Fruit fly (Drosophila melanogaster) whole organism, embryonic: Measurements from ENCODE around the gene CG4278.

Experiments used
- ATbp ChIP-seq: fragments of 200-800 bp; sonication (Bioruptor generic); optimal IDR thresholded peaks from 2 replicates; lab custom pipeline; 2017; ENCODE audit warnings: missing biosample characterization, mild to moderate bottlenecking, missing genetic modification characterization, missing genetic modification reagents
- Ada2b ChIP-seq: fragments of 200-800 bp; sonication (Bioruptor generic); IDR thresholded peaks from 2 replicates; pipeline ENCODE4 v1.3.6; 2022; ENCODE audit warnings: missing biosample characterization, missing genetic modification characterization
- CG10654 ChIP-seq: fragments of 200-800 bp; sonication (Bioruptor generic); optimal IDR thresholded peaks from 2 replicates; lab custom pipeline; 2016; ENCODE audit warnings: missing biosample characterization, missing genetic modification characterization
- CG10979 ChIP-seq: fragments of 200-800 bp; sonication (Bioruptor generic); optimal IDR thresholded peaks from 2 replicates; lab custom pipeline; 2018; ENCODE audit warnings: missing biosample characterization, mild to moderate bottlenecking, missing genetic modification characterization, moderate library complexity
- CG11695 ChIP-seq: fragments of 200-800 bp; sonication (Bioruptor generic); IDR thresholded peaks from 3 replicates; pipeline ENCODE4 v1.3.6; 2022; ENCODE audit warnings: missing biosample characterization, missing genetic modification characterization
- CG12744 ChIP-seq: fragments of 200-800 bp; sonication (Bioruptor generic); optimal IDR thresholded peaks from 2 replicates; lab custom pipeline; 2016; ENCODE audit warnings: missing biosample characterization, missing genetic modification characterization
- CG30431 ChIP-seq: fragments of 200-800 bp; sonication (Bioruptor generic); optimal IDR thresholded peaks from 2 replicates; lab custom pipeline; 2017; ENCODE audit warnings: missing biosample characterization, missing genetic modification characterization
- CG3281 ChIP-seq: fragments of 200-800 bp; sonication (Bioruptor generic); optimal IDR thresholded peaks from 3 replicates; lab custom pipeline; 2017; ENCODE audit warnings: missing biosample characterization, mild to moderate bottlenecking, missing genetic modification characterization
- CG4424 ChIP-seq: fragments of 200-800 bp; sonication (Bioruptor generic); optimal IDR thresholded peaks from 3 replicates; lab custom pipeline; 2016; ENCODE audit warnings: missing biosample characterization, missing genetic modification characterization
- CG4617 ChIP-seq: fragments of 200-800 bp; sonication (Bioruptor generic); optimal IDR thresholded peaks from 3 replicates; lab custom pipeline; 2016; ENCODE audit warnings: missing biosample characterization, missing genetic modification characterization, borderline replicate concordance
- CG4820 ChIP-seq: fragments of 200-800 bp; sonication (Bioruptor generic); optimal IDR thresholded peaks from 3 replicates; lab custom pipeline; 2016; ENCODE audit warnings: missing biosample characterization, missing genetic modification characterization
- CG5180 ChIP-seq: fragments of 200-800 bp; sonication (Bioruptor generic); optimal IDR thresholded peaks from 3 replicates; lab custom pipeline; 2017; ENCODE audit warnings: missing biosample characterization, missing genetic modification characterization, mild to moderate bottlenecking, moderate library complexity, missing genetic modification reagents
- CG6654 ChIP-seq: fragments of 200-800 bp; sonication (Bioruptor generic); optimal IDR thresholded peaks from 2 replicates; lab custom pipeline; 2017; ENCODE audit warnings: missing biosample characterization, mild to moderate bottlenecking, missing genetic modification characterization
- CTCF ChIP-seq: fragments of 200-800 bp; sonication (Bioruptor generic); optimal IDR thresholded peaks from 2 replicates; lab custom pipeline; 2017; ENCODE audit warnings: missing biosample characterization, mild to moderate bottlenecking, missing genetic modification characterization, moderate library complexity
- Chrac-16 ChIP-seq: fragments of 200-800 bp; sonication (Bioruptor generic); optimal IDR thresholded peaks from 3 replicates; lab custom pipeline; 2016; ENCODE audit warnings: missing biosample characterization, missing genetic modification characterization
- D19A ChIP-seq: fragments of 200-800 bp; optimal IDR thresholded peaks from 3 replicates; lab custom pipeline; 2019; ENCODE audit warnings: missing biosample characterization, mild to moderate bottlenecking, missing genetic modification characterization, moderate library complexity
- Deaf1 ChIP-seq: fragments of 200-800 bp; optimal IDR thresholded peaks from 3 replicates; lab custom pipeline; 2019; ENCODE audit warnings: missing biosample characterization, mild to moderate bottlenecking, missing genetic modification characterization, moderate library complexity
- Dip3 ChIP-seq: fragments of 200-800 bp; sonication (Bioruptor generic); optimal IDR thresholded peaks from 3 replicates; lab custom pipeline; 2016; ENCODE audit warnings: missing biosample characterization, missing genetic modification characterization
- Dll ChIP-seq: fragments of 200-800 bp; sonication (Bioruptor generic); IDR thresholded peaks from 4 replicates; pipeline ENCODE4 v1.3.6; 2022; ENCODE audit warnings: missing biosample characterization, missing genetic modification characterization; ENCODE audit not compliant: partially characterized antibody
- E2f1 ChIP-seq: fragments of 200-800 bp; sonication (Bioruptor generic); IDR thresholded peaks from 2 replicates; pipeline ENCODE4 v1.3.6; 2022; ENCODE audit warnings: missing biosample characterization, missing genetic modification characterization
- E2f2 ChIP-seq: fragments of 200-800 bp; sonication (Bioruptor generic); IDR thresholded peaks from 2 replicates; pipeline ENCODE4 v1.3.6; 2022; ENCODE audit warnings: missing biosample characterization, missing genetic modification characterization
- ERR ChIP-seq: fragments of 200-800 bp; sonication (Bioruptor generic); optimal IDR thresholded peaks from 2 replicates; lab custom pipeline; 2016; ENCODE audit warnings: missing biosample characterization, missing genetic modification characterization
- Eip74EF ChIP-seq, 2 experiments: fragments of 200-800 bp in 1 of 2; fragments of >200 bp in 1 of 2; sonication (Bioruptor generic) in 1 of 2; optimal IDR thresholded peaks; 2 replicates each; lab custom pipeline; 2017 to 2019; ENCODE audit warnings: missing biosample characterization in 2 of 2, missing genetic modification characterization in 2 of 2, mild to moderate bottlenecking in 1 of 2, moderate library complexity in 1 of 2
- Elba2 ChIP-seq: fragments of 200-800 bp; sonication (Bioruptor generic); optimal IDR thresholded peaks from 3 replicates; lab custom pipeline; 2016; ENCODE audit warnings: missing biosample characterization, missing genetic modification characterization
- HLH3B ChIP-seq: fragments of 200-800 bp; sonication (Bioruptor generic); IDR thresholded peaks from 2 replicates; pipeline ENCODE4 v1.3.6; 2022; ENCODE audit warnings: missing biosample characterization, missing genetic modification characterization
- Hr51 ChIP-seq, 2 experiments: fragments of 200-800 bp; sonication (Bioruptor generic); optimal IDR thresholded peaks; 2 replicates in 1 of 2; 3 replicates in 1 of 2; lab custom pipeline; 2016 to 2018; ENCODE audit warnings: missing biosample characterization in 2 of 2, missing genetic modification characterization in 2 of 2, mild to moderate bottlenecking in 1 of 2, moderate library complexity in 1 of 2
- MTF-1 ChIP-seq: fragments of 200-800 bp; sonication (Bioruptor generic); optimal IDR thresholded peaks from 2 replicates; lab custom pipeline; 2018; ENCODE audit warnings: missing biosample characterization, mild to moderate bottlenecking, missing genetic modification characterization, borderline replicate concordance
- NfI ChIP-seq: fragments of 200-800 bp; sonication (Bioruptor generic); optimal IDR thresholded peaks from 3 replicates; lab custom pipeline; 2018; ENCODE audit warnings: missing biosample characterization, mild to moderate bottlenecking, missing genetic modification characterization, moderate library complexity
- Optix ChIP-seq: fragments of 200-800 bp; sonication (Bioruptor generic); IDR thresholded peaks from 3 replicates; pipeline ENCODE4 v1.3.6; 2022; ENCODE audit warnings: missing biosample characterization, missing genetic modification characterization
- Rfx ChIP-seq: fragments of 200-800 bp; sonication (Bioruptor generic); IDR thresholded peaks from 2 replicates; pipeline ENCODE4 v1.3.6; 2022; ENCODE audit warnings: missing biosample characterization, missing genetic modification characterization
- Sry-δ ChIP-seq: fragments of 200-800 bp; sonication (Bioruptor generic); optimal IDR thresholded peaks from 2 replicates; lab custom pipeline; 2016; ENCODE audit warnings: missing biosample characterization, missing genetic modification characterization
- Tbp ChIP-seq: fragments of >200 bp; optimal IDR thresholded peaks from 2 replicates; lab custom pipeline; 2018; ENCODE audit warnings: missing biosample characterization, missing genetic modification characterization
- bowl ChIP-seq: fragments of 200-800 bp; sonication (Bioruptor generic); IDR thresholded peaks from 2 replicates; pipeline ENCODE4 v1.3.6; 2022; ENCODE audit warnings: missing biosample characterization, missing genetic modification characterization
- bsh ChIP-seq, 2 experiments: fragments of 200-800 bp; sonication (Bioruptor generic); optimal IDR thresholded peaks; 2 replicates each; lab custom pipeline; 2017 to 2018; ENCODE audit warnings: mild to moderate bottlenecking in 2 of 2, missing biosample characterization in 2 of 2, missing genetic modification characterization in 2 of 2, moderate library complexity in 1 of 2
- chn ChIP-seq: fragments of 200-800 bp; sonication (Bioruptor generic); optimal IDR thresholded peaks from 2 replicates; lab custom pipeline; 2016; ENCODE audit warnings: missing biosample characterization, missing genetic modification characterization
- dimm ChIP-seq: fragments of 200-800 bp; sonication (Bioruptor generic); IDR thresholded peaks from 2 replicates; pipeline ENCODE4 v1.3.6; 2022; ENCODE audit warnings: missing biosample characterization, missing genetic modification characterization
- disco-r ChIP-seq: fragments of 200-800 bp; sonication (Bioruptor generic); optimal IDR thresholded peaks from 2 replicates; lab custom pipeline; 2016; ENCODE audit warnings: missing biosample characterization, missing genetic modification characterization
- fru ChIP-seq: fragments of >200 bp; optimal IDR thresholded peaks from 2 replicates; lab custom pipeline; 2017
- hth ChIP-seq: fragments of >200 bp; optimal IDR thresholded peaks from 2 replicates; lab custom pipeline; 2017; ENCODE audit warnings: inconsistent platforms
- insv ChIP-seq, 2 experiments: fragments of 200-800 bp; sonication (Bioruptor generic); optimal IDR thresholded peaks; 3 replicates each; lab custom pipeline; 2016 to 2018; ENCODE audit warnings: missing biosample characterization in 2 of 2, missing genetic modification characterization in 2 of 2
- kni ChIP-seq: fragments of 200-800 bp; sonication (Bioruptor generic); optimal IDR thresholded peaks from 3 replicates; lab custom pipeline; 2017; ENCODE audit warnings: mild to moderate bottlenecking, missing biosample characterization, missing genetic modification reagents, missing genetic modification characterization
- lbe ChIP-seq: fragments of 200-800 bp; sonication (Bioruptor generic); optimal IDR thresholded peaks from 2 replicates; lab custom pipeline; 2016; ENCODE audit warnings: missing biosample characterization, mild to moderate bottlenecking, missing genetic modification characterization
- otp ChIP-seq: fragments of 200-800 bp; sonication (Bioruptor generic); IDR thresholded peaks from 3 replicates; pipeline ENCODE4, ENCODE4 v1.3.6; 2022; ENCODE audit warnings: missing biosample characterization, missing genetic modification characterization
- pan ChIP-seq, 4 experiments: fragments of >200 bp in 3 of 4; fragments of 200-800 bp in 1 of 4; sonication (Bioruptor generic) in 1 of 4; optimal IDR thresholded peaks in 3 of 4; IDR thresholded peaks in 1 of 4; 2 replicates each; pipeline versions ENCODE4 v1.3.6 to Lab custom; 2017 to 2022; ENCODE audit warnings: missing biosample characterization in 2 of 4, missing genetic modification characterization in 2 of 4, mixed read lengths in 1 of 4
- pnt ChIP-seq: fragments of 200-800 bp; sonication (Bioruptor generic); optimal IDR thresholded peaks from 3 replicates; lab custom pipeline; 2016; ENCODE audit warnings: missing biosample characterization, missing genetic modification characterization
- salm ChIP-seq: fragments of 200-800 bp; sonication (Bioruptor generic); optimal IDR thresholded peaks from 2 replicates; lab custom pipeline; 2018; ENCODE audit warnings: missing biosample characterization, mild to moderate bottlenecking, missing genetic modification characterization
- slbo ChIP-seq: fragments of 200-800 bp; sonication (Bioruptor generic); IDR thresholded peaks from 2 replicates; pipeline ENCODE4 v1.3.6; 2022; ENCODE audit warnings: missing biosample characterization, missing genetic modification characterization
- stwl ChIP-seq: fragments of 200-800 bp; sonication (Bioruptor generic); optimal IDR thresholded peaks from 3 replicates; lab custom pipeline; 2018; ENCODE audit warnings: missing biosample characterization, mild to moderate bottlenecking, missing genetic modification characterization, moderate library complexity
- vnd ChIP-seq: fragments of 200-800 bp; sonication (Bioruptor generic); IDR thresholded peaks from 3 replicates; pipeline ENCODE4 v1.3.6; 2022; ENCODE audit warnings: missing biosample characterization, missing genetic modification characterization; ENCODE audit not compliant: partially characterized antibody

CG4278 gene

DNA sequence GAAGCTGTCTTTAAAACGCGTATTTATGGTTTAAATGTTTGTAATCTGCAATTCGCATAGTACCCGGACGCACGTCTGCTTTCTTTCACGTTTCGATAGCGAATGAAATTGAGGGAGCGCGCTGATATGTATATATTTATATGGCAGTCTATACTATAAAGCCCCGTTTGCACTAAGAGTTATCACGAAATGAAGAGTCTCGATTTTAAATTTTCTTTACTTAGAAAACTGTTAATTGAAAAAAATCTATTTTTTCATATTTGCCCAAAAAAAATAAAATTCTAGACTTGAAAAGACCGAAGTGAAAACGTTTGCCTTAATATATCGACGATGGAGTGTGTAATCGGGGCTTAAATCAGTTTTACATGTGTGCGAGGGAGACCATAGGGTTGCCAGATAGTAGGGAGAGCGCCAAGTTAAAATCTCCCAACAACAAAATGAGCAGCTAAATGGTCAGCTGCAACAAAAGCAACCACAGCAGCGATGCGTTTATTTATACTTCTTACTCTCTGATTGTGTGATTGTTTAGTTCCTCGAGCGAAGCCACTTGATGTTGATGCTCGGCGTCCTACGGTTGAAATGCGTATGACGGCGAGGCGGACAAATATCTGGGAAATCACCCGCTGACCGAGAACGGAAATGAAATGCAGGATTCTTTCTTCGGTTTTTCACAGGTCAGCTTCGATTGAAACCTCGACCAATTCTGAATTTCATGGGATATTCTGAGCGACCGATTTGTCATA is 1.2 kb upstream of the CG4278 start, which contains the start of gene cact (continued):
- TF ChIP-seq Deaf1 (tag; lab: Kevin White, UChicago) (peak; percentile 73), insv (GFP tag; optimal IDR thresholded peaks at IDR 0.05; lab: Kevin White, UChicago) (peak in 1 of 2 experiments; percentile 58), pnt (peak; percentile 93), otp (GFP tag; lab: Robert Waterston, UW) (peak; percentile 89), D19A (peak; percentile 88), chn (peak; percentile 94), CTCF (GFP tag; lab: Kevin White, UChicago) (peak; percentile 45), Tbp (no peak), Sry-δ (GFP tag; lab: Kevin White, UChicago) (peak; percentile 80), Elba2 (GFP tag; lab: Kevin White, UChicago) (peak; percentile 54), MTF-1 (GFP tag; lab: Kevin White, UChicago) (peak; percentile 40), CG4424 (GFP tag; lab: Kevin White, UChicago) (peak; percentile 92), Ada2b (GFP tag; lab: Robert Waterston, UW) (peak; percentile 87), lbe (GFP tag; lab: Kevin White, UChicago) (peak; percentile 94), CG4820 (peak; percentile 89), NfI (GFP tag; lab: Kevin White, UChicago) (peak; percentile 92), Optix (GFP tag; lab: Robert Waterston, UW) (peak; percentile 83; the same call in 2 of the 3 replicates), Hr51 (GFP tag; optimal IDR thresholded peaks at IDR 0.05; lab: Kevin White, UChicago) (peak; percentile 92 to 93), bowl (peak; percentile 32; the same call in 1 of the 2 replicates), CG4617 (GFP tag; lab: Kevin White, UChicago) (peak; percentile 41), E2f1 (GFP tag; lab: Robert Waterston, UW) (peak; percentile 89), CG30431 (GFP tag; lab: Kevin White, UChicago) (peak; percentile 84), ATbp (GFP tag; lab: Kevin White, UChicago) (peak; percentile 70), disco-r (peak; percentile 92), vnd (GFP tag; lab: Robert Waterston, UW) (peak; percentile 51; the same call in 2 of the 3 replicates), dimm (GFP tag; lab: Robert Waterston, UW) (no peak), bsh (GFP tag; optimal IDR thresholded peaks at IDR 0.05; lab: Kevin White, UChicago) (peak; percentile 41 to 94), CG3281 (GFP tag; lab: Kevin White, UChicago) (peak; percentile 89), CG11695 (GFP tag; lab: Robert Waterston, UW) (peak; percentile 89), CG12744 (GFP tag; lab: Kevin White, UChicago) (peak; percentile 93), E2f2 (GFP tag; lab: Robert Waterston, UW) (peak; percentile 79), CG5180 (GFP tag; lab: Kevin White, UChicago) (peak; percentile 57), stwl (tag; lab: Kevin White, UChicago) (peak; percentile 80), HLH3B (GFP tag; lab: Robert Waterston, UW) (peak; percentile 89), kni (peak; percentile 45), hth (lab: Kevin White, UChicago) (no peak), CG10654 (peak; percentile 86), ERR (GFP tag; lab: Kevin White, UChicago) (peak; percentile 90), Chrac-16 (GFP tag; lab: Kevin White, UChicago) (peak; percentile 96), CG10979 (tag; lab: Kevin White, UChicago) (peak; percentile 89), pan (optimal IDR thresholded peaks at IDR 0.05; lab: Kevin White, UChicago) (no peak), pan (GFP tag; optimal IDR thresholded peaks at IDR 0.05 in 1 of 2, IDR thresholded peaks at IDR 0.05 in 1 of 2) (peak in 1 of 2 experiments; percentile 89), salm (tag; lab: Kevin White, UChicago) (peak; percentile 86), Rfx (GFP tag; lab: Robert Waterston, UW) (peak; percentile 93), Eip74EF (GFP tag; optimal IDR thresholded peaks at IDR 0.05; lab: Kevin White, UChicago) (peak in 1 of 2 experiments; percentile 80), Dip3 (GFP tag; lab: Kevin White, UChicago) (peak; percentile 94), slbo (GFP tag; lab: Robert Waterston, UW) (peak; percentile 92), Dll (GFP tag; lab: Robert Waterston, UW) (peak; percentile 66), CG6654 (GFP tag; lab: Kevin White, UChicago) (peak; percentile 78), fru (lab: Kevin White, UChicago) (no peak)
